Fruit fly (Drosophila melanogaster) whole organism, embryonic: ENCODE measurements around the gene CG45079.
A peak's percentile ranks its signal among the peaks of the same experiment; 100 is the strongest.

Source experiments
- Atf3 ChIP-seq: fragments of 200-800 bp; sonication (Bioruptor generic); optimal IDR thresholded peaks from 3 replicates; lab custom pipeline; 2016; ENCODE audit warnings: missing biosample characterization, missing genetic modification characterization
- Blimp-1 ChIP-seq: fragments of 200-800 bp; sonication (Bioruptor generic); optimal IDR thresholded peaks from 3 replicates; lab custom pipeline; 2018; ENCODE audit warnings: missing biosample characterization, missing genetic modification characterization, mild to moderate bottlenecking, moderate library complexity, missing genetic modification reagents
- BtbVII ChIP-seq: fragments of 200-800 bp; sonication (Bioruptor generic); optimal IDR thresholded peaks from 3 replicates; lab custom pipeline; 2017; ENCODE audit warnings: missing biosample characterization, mild to moderate bottlenecking, missing genetic modification characterization
- CG10267 ChIP-seq: fragments of 200-800 bp; sonication (Bioruptor generic); optimal IDR thresholded peaks from 2 replicates; lab custom pipeline; 2018; ENCODE audit warnings: missing biosample characterization, mild to moderate bottlenecking, missing genetic modification characterization, moderate library complexity
- CG10959 ChIP-seq: fragments of 200-800 bp; sonication (Bioruptor generic); IDR thresholded peaks from 2 replicates; pipeline ENCODE4 v1.3.6; 2022; ENCODE audit warnings: missing biosample characterization, missing genetic modification characterization
- CG11093 ChIP-seq: fragments of 200-800 bp; sonication (Bioruptor generic); IDR thresholded peaks from 3 replicates; pipeline ENCODE4 v1.3.6; 2022; ENCODE audit warnings: missing biosample characterization, missing genetic modification characterization
- CG11456 ChIP-seq: fragments of 200-800 bp; sonication (Bioruptor generic); IDR thresholded peaks from 3 replicates; pipeline ENCODE4 v1.3.6; 2022; ENCODE audit warnings: missing biosample characterization, missing genetic modification characterization
- CG12942 ChIP-seq: fragments of 200-800 bp; sonication (Bioruptor generic); optimal IDR thresholded peaks from 3 replicates; lab custom pipeline; 2016; ENCODE audit warnings: missing biosample characterization, missing genetic modification characterization
- CG15514 ChIP-seq: fragments of 200-800 bp; sonication (Bioruptor generic); optimal IDR thresholded peaks from 3 replicates; lab custom pipeline; 2017; ENCODE audit warnings: missing biosample characterization, missing genetic modification characterization, mild to moderate bottlenecking, moderate library complexity, missing genetic modification reagents
- CG1603 ChIP-seq: fragments of 200-800 bp; sonication (Bioruptor generic); optimal IDR thresholded peaks from 2 replicates; lab custom pipeline; 2019; ENCODE audit warnings: missing biosample characterization, mild to moderate bottlenecking, missing genetic modification characterization, moderate library complexity
- CG30020 ChIP-seq: fragments of 200-800 bp; optimal IDR thresholded peaks from 2 replicates; lab custom pipeline; 2019; ENCODE audit warnings: missing biosample characterization, mild to moderate bottlenecking, missing genetic modification characterization, moderate library complexity
- CG34224 ChIP-seq: fragments of 200-800 bp; sonication (Bioruptor generic); IDR thresholded peaks from 3 replicates; pipeline ENCODE4 v1.3.6; 2022; ENCODE audit warnings: missing biosample characterization, missing genetic modification characterization; ENCODE audit not compliant: partially characterized antibody
- CG3995 ChIP-seq: fragments of 200-800 bp; sonication (Bioruptor generic); optimal IDR thresholded peaks from 3 replicates; lab custom pipeline; 2016; ENCODE audit warnings: missing biosample characterization, missing genetic modification characterization
- CG6683 ChIP-seq: fragments of 200-800 bp; sonication (Bioruptor generic); optimal IDR thresholded peaks from 2 replicates; lab custom pipeline; 2017; ENCODE audit warnings: missing biosample characterization, mild to moderate bottlenecking, missing genetic modification characterization, missing genetic modification reagents
- CG6791 ChIP-seq: fragments of 200-800 bp; sonication (Bioruptor generic); IDR thresholded peaks from 3 replicates; pipeline ENCODE4 v1.3.6; 2022; ENCODE audit warnings: missing biosample characterization, missing genetic modification characterization; ENCODE audit not compliant: partially characterized antibody
- CG8478 ChIP-seq: fragments of >200 bp; optimal IDR thresholded peaks from 2 replicates; lab custom pipeline; 2018
- CG8924 ChIP-seq: fragments of 200-800 bp; optimal IDR thresholded peaks from 3 replicates; lab custom pipeline; 2019; ENCODE audit warnings: missing biosample characterization, mild to moderate bottlenecking, missing genetic modification characterization, moderate library complexity
- CG8944 ChIP-seq: fragments of 200-800 bp; sonication (Bioruptor generic); optimal IDR thresholded peaks from 3 replicates; lab custom pipeline; 2016; ENCODE audit warnings: missing biosample characterization, missing genetic modification characterization
- CHES-1-like ChIP-seq: fragments of 200-800 bp; sonication (Bioruptor generic); optimal IDR thresholded peaks from 2 replicates; lab custom pipeline; 2016; ENCODE audit warnings: missing biosample characterization, missing genetic modification characterization
- CTCF ChIP-seq: fragments of 200-800 bp; sonication (Bioruptor generic); optimal IDR thresholded peaks from 2 replicates; lab custom pipeline; 2017; ENCODE audit warnings: missing biosample characterization, mild to moderate bottlenecking, missing genetic modification characterization, moderate library complexity
- Deaf1 ChIP-seq: fragments of 200-800 bp; optimal IDR thresholded peaks from 3 replicates; lab custom pipeline; 2019; ENCODE audit warnings: missing biosample characterization, mild to moderate bottlenecking, missing genetic modification characterization, moderate library complexity
- Dp ChIP-seq: fragments of 200-800 bp; sonication (Bioruptor generic); optimal IDR thresholded peaks from 2 replicates; lab custom pipeline; 2018; ENCODE audit warnings: missing biosample characterization, mild to moderate bottlenecking, missing genetic modification characterization, moderate library complexity
- E2f1 ChIP-seq: fragments of 200-800 bp; sonication (Bioruptor generic); IDR thresholded peaks from 2 replicates; pipeline ENCODE4 v1.3.6; 2022; ENCODE audit warnings: missing biosample characterization, missing genetic modification characterization
- E2f2 ChIP-seq: fragments of 200-800 bp; sonication (Bioruptor generic); IDR thresholded peaks from 2 replicates; pipeline ENCODE4 v1.3.6; 2022; ENCODE audit warnings: missing biosample characterization, missing genetic modification characterization
- ERR ChIP-seq: fragments of 200-800 bp; sonication (Bioruptor generic); optimal IDR thresholded peaks from 2 replicates; lab custom pipeline; 2016; ENCODE audit warnings: missing biosample characterization, missing genetic modification characterization
- Fer3 ChIP-seq: fragments of 200-800 bp; sonication (Bioruptor generic); optimal IDR thresholded peaks from 2 replicates; lab custom pipeline; 2018; ENCODE audit warnings: missing biosample characterization, mild to moderate bottlenecking, missing genetic modification characterization, moderate library complexity
- HLH54F ChIP-seq: fragments of 200-800 bp; sonication (Bioruptor generic); optimal IDR thresholded peaks from 3 replicates; lab custom pipeline; 2016; ENCODE audit warnings: missing biosample characterization, missing genetic modification characterization
- MTF-1 ChIP-seq: fragments of 200-800 bp; sonication (Bioruptor generic); optimal IDR thresholded peaks from 2 replicates; lab custom pipeline; 2018; ENCODE audit warnings: missing biosample characterization, mild to moderate bottlenecking, missing genetic modification characterization, borderline replicate concordance
- Meics ChIP-seq: fragments of 200-800 bp; sonication (Bioruptor generic); optimal IDR thresholded peaks from 2 replicates; lab custom pipeline; 2017; ENCODE audit warnings: missing biosample characterization, mild to moderate bottlenecking, missing genetic modification characterization
- Sin3A ChIP-seq: fragments of >200 bp; optimal IDR thresholded peaks from 2 replicates; lab custom pipeline; 2018
- Sox102F ChIP-seq: fragments of 200-800 bp; sonication (Bioruptor generic); optimal IDR thresholded peaks from 2 replicates; lab custom pipeline; 2018; ENCODE audit warnings: missing biosample characterization, mild to moderate bottlenecking, missing genetic modification characterization, moderate library complexity
- abd-A ChIP-seq: fragments of 200-800 bp; sonication (Bioruptor generic); optimal IDR thresholded peaks from 3 replicates; lab custom pipeline; 2019; ENCODE audit warnings: missing biosample characterization, mild to moderate bottlenecking, missing genetic modification characterization, moderate library complexity
- bbx ChIP-seq: fragments of 200-800 bp; sonication (Bioruptor generic); IDR thresholded peaks from 2 replicates; pipeline ENCODE4 v1.3.6; 2022; ENCODE audit warnings: missing biosample characterization, missing genetic modification characterization; ENCODE audit not compliant: partially characterized antibody
- cg ChIP-seq: fragments of 200-800 bp; sonication (Bioruptor generic); optimal IDR thresholded peaks from 3 replicates; lab custom pipeline; 2019; ENCODE audit warnings: missing biosample characterization, mild to moderate bottlenecking, missing genetic modification characterization, moderate library complexity
- chm ChIP-seq: fragments of 200-800 bp; sonication (Bioruptor generic); IDR thresholded peaks from 2 replicates; pipeline ENCODE4 v1.3.6; 2022; ENCODE audit warnings: missing biosample characterization, missing genetic modification characterization
- cwo ChIP-seq: fragments of 200-800 bp; sonication (Bioruptor generic); optimal IDR thresholded peaks from 3 replicates; lab custom pipeline; 2017; ENCODE audit warnings: missing biosample characterization, missing genetic modification characterization, mild to moderate bottlenecking, moderate library complexity, missing genetic modification reagents
- exex ChIP-seq: fragments of 200-800 bp; sonication (Bioruptor generic); optimal IDR thresholded peaks from 4 replicates; lab custom pipeline; 2018; ENCODE audit warnings: missing biosample characterization, mild to moderate bottlenecking, missing genetic modification characterization, moderate library complexity
- fd64A ChIP-seq: fragments of 200-800 bp; sonication (Bioruptor generic); optimal IDR thresholded peaks from 3 replicates; lab custom pipeline; 2018; ENCODE audit warnings: missing biosample characterization, mild to moderate bottlenecking, missing genetic modification characterization
- gfzf ChIP-seq: fragments of 200-800 bp; sonication (Bioruptor generic); optimal IDR thresholded peaks from 2 replicates; lab custom pipeline; 2016; ENCODE audit warnings: missing biosample characterization, mild to moderate bottlenecking, missing genetic modification characterization, moderate library complexity
- hbn ChIP-seq: fragments of 200-800 bp; sonication (Bioruptor generic); IDR thresholded peaks from 2 replicates; pipeline ENCODE4 v1.3.6; 2022; ENCODE audit warnings: missing biosample characterization, missing genetic modification characterization; ENCODE audit not compliant: partially characterized antibody
- ind ChIP-seq: fragments of 200-800 bp; sonication (Bioruptor generic); optimal IDR thresholded peaks from 3 replicates; lab custom pipeline; 2016; ENCODE audit warnings: missing biosample characterization, missing genetic modification characterization
- onecut ChIP-seq: fragments of 200-800 bp; sonication (Bioruptor generic); IDR thresholded peaks from 2 replicates; pipeline ENCODE4 v1.3.6; 2022; ENCODE audit warnings: missing biosample characterization, missing genetic modification characterization
- org-1 ChIP-seq: fragments of 200-800 bp; sonication (Bioruptor generic); optimal IDR thresholded peaks from 2 replicates; lab custom pipeline; 2017; ENCODE audit warnings: missing biosample characterization, missing genetic modification characterization
- pho ChIP-seq: fragments of 200-800 bp; sonication (Bioruptor generic); optimal IDR thresholded peaks from 2 replicates; lab custom pipeline; 2016; ENCODE audit warnings: missing biosample characterization, missing genetic modification characterization
- phol ChIP-seq: fragments of 200-800 bp; sonication (Bioruptor generic); optimal IDR thresholded peaks from 3 replicates; lab custom pipeline; 2018; ENCODE audit warnings: missing biosample characterization, mild to moderate bottlenecking, missing genetic modification characterization, moderate library complexity
- pzg ChIP-seq: fragments of 200-800 bp; sonication (Bioruptor generic); optimal IDR thresholded peaks from 3 replicates; lab custom pipeline; 2018; ENCODE audit warnings: missing biosample characterization, mild to moderate bottlenecking, missing genetic modification characterization, moderate library complexity
- sqz ChIP-seq: fragments of 200-800 bp; sonication (Bioruptor generic); optimal IDR thresholded peaks from 3 replicates; lab custom pipeline; 2018; ENCODE audit warnings: missing biosample characterization, mild to moderate bottlenecking, missing genetic modification characterization
- stwl ChIP-seq: fragments of 200-800 bp; sonication (Bioruptor generic); optimal IDR thresholded peaks from 3 replicates; lab custom pipeline; 2018; ENCODE audit warnings: missing biosample characterization, mild to moderate bottlenecking, missing genetic modification characterization, moderate library complexity
- tll ChIP-seq, 2 experiments: fragments of 200-800 bp in 1 of 2; fragments of >200 bp in 1 of 2; sonication (Bioruptor generic) in 1 of 2; optimal IDR thresholded peaks; 2 replicates each; lab custom pipeline; 2017 to 2019; ENCODE audit warnings: missing biosample characterization in 2 of 2, missing genetic modification characterization in 2 of 2, mild to moderate bottlenecking in 1 of 2, moderate library complexity in 1 of 2
- zf30C ChIP-seq: fragments of 200-800 bp; sonication (Bioruptor generic); optimal IDR thresholded peaks from 3 replicates; lab custom pipeline; 2018; ENCODE audit warnings: missing biosample characterization, mild to moderate bottlenecking, missing genetic modification characterization

The CG45079 gene

dm6 chr3R:17087977-17088618 lies 36.2 kb upstream of the CG45079 start, which contains the start of gene cal1 (continued):
- TF ChIP-seq pho (GFP tag; lab: Kevin White, UChicago) = no peak
- TF ChIP-seq CG8924 (tag; lab: Kevin White, UChicago) = peak; percentile 19
- TF ChIP-seq zf30C = no peak
- no peak for TF ChIP-seq Atf3 (GFP tag; lab: Kevin White, UChicago)
- no peak for TF ChIP-seq ind (GFP tag; lab: Kevin White, UChicago)
- no peak for TF ChIP-seq Fer3
- no peak for TF ChIP-seq Sox102F (GFP tag; lab: Kevin White, UChicago)
- no peak for TF ChIP-seq CG10959
- TF ChIP-seq CG11456 = no peak
- TF ChIP-seq ERR (GFP tag; lab: Kevin White, UChicago) = no peak
- TF ChIP-seq gfzf (GFP tag; lab: Kevin White, UChicago) = peak; percentile 65
- TF ChIP-seq CTCF (GFP tag; lab: Kevin White, UChicago) = peak; percentile 4
- TF ChIP-seq CG11093 (GFP tag; lab: Robert Waterston, UW) = no peak
- TF ChIP-seq Sin3A (lab: Kevin White, UChicago) = peak; percentile 77
- TF ChIP-seq cwo (GFP tag; lab: Kevin White, UChicago) = no peak
- TF ChIP-seq CG15514 = peak; percentile 64
- no peak for TF ChIP-seq fd64A (GFP tag; lab: Kevin White, UChicago)
- no peak for TF ChIP-seq BtbVII (GFP tag; lab: Kevin White, UChicago)
- no peak for TF ChIP-seq Meics (GFP tag; lab: Kevin White, UChicago)
- no peak for TF ChIP-seq HLH54F
- TF ChIP-seq E2f1 (GFP tag; lab: Robert Waterston, UW) = 0 out of 2 replicates have a peak, but pooled peaks have one; percentile 22
- no peak for TF ChIP-seq org-1 (GFP tag; lab: Kevin White, UChicago)
- TF ChIP-seq CG34224 (GFP tag; lab: Robert Waterston, UW) = no peak
- peak; percentile 95 for TF ChIP-seq phol
- TF ChIP-seq pzg (GFP tag; lab: Kevin White, UChicago) = peak; percentile 60
- no peak for TF ChIP-seq Deaf1 (tag; lab: Kevin White, UChicago)
- TF ChIP-seq CG3995 (GFP tag; lab: Kevin White, UChicago) = no peak
- TF ChIP-seq CG6683 (GFP tag; lab: Kevin White, UChicago) = no peak
- TF ChIP-seq CG6791 = no peak
- peak; percentile 64 for TF ChIP-seq CG10267 (tag; lab: Kevin White, UChicago)
- no peak for TF ChIP-seq hbn (GFP tag; lab: Robert Waterston, UW)
- no peak for TF ChIP-seq CG12942 (GFP tag; lab: Kevin White, UChicago)
- no peak for TF ChIP-seq sqz (GFP tag; lab: Kevin White, UChicago)
- no peak for TF ChIP-seq CHES-1-like (GFP tag; lab: Kevin White, UChicago)
- no peak for TF ChIP-seq Blimp-1 (GFP tag; lab: Kevin White, UChicago)
- TF ChIP-seq stwl (tag; lab: Kevin White, UChicago) = peak; percentile 40
- peak; percentile 97 for TF ChIP-seq Dp (GFP tag; lab: Kevin White, UChicago)
- TF ChIP-seq CG1603 (tag; lab: Kevin White, UChicago) = no peak
- TF ChIP-seq MTF-1 (GFP tag; lab: Kevin White, UChicago) = no peak
- peak; percentile 97 for TF ChIP-seq E2f2 (GFP tag; lab: Robert Waterston, UW)
- no peak for TF ChIP-seq CG8944 (GFP tag; lab: Kevin White, UChicago)
- TF ChIP-seq chm = no peak
- TF ChIP-seq exex (tag; lab: Kevin White, UChicago) = no peak
- no peak for TF ChIP-seq onecut (GFP tag; lab: Robert Waterston, UW)
- TF ChIP-seq CG8478 (lab: Kevin White, UChicago) = no peak
- no peak for TF ChIP-seq bbx (GFP tag; lab: Robert Waterston, UW)
- TF ChIP-seq abd-A = no peak
- no peak for TF ChIP-seq cg (GFP tag; lab: Kevin White, UChicago)
- TF ChIP-seq tll (GFP tag; optimal IDR thresholded peaks at IDR 0.05; lab: Kevin White, UChicago) = peak in 1 of 2 experiments; percentile 77
- peak; percentile 39 for TF ChIP-seq CG30020 (tag; lab: Kevin White, UChicago)
